Fruit fly (Drosophila melanogaster) whole organism, prepupa: ENCODE measurements around the gene CG11790.
A peak's percentile ranks its signal among the peaks of the same experiment; 100 is the strongest.

Source experiments
- CG11294 ChIP-seq: fragments of 200-800 bp; sonication (Bioruptor generic); IDR thresholded peaks from 2 replicates; pipeline ENCODE4 v1.3.6; 2022; ENCODE audit warnings: missing biosample characterization, missing genetic modification characterization
- CG11902 ChIP-seq: fragments of 200-800 bp; sonication (Bioruptor generic); optimal IDR thresholded peaks from 3 replicates; lab custom pipeline; 2016; ENCODE audit warnings: missing biosample characterization, missing genetic modification characterization
- CG1621 ChIP-seq: fragments of 200-800 bp; sonication (Bioruptor generic); optimal IDR thresholded peaks from 3 replicates; lab custom pipeline; 2018; ENCODE audit warnings: missing biosample characterization, mild to moderate bottlenecking, missing genetic modification characterization
- CG16779 ChIP-seq: fragments of 200-800 bp; sonication (Bioruptor generic); optimal IDR thresholded peaks from 3 replicates; lab custom pipeline; 2017; ENCODE audit warnings: missing biosample characterization, mild to moderate bottlenecking, missing genetic modification characterization
- CG3032 ChIP-seq: fragments of 200-800 bp; optimal IDR thresholded peaks from 2 replicates; lab custom pipeline; 2019; ENCODE audit warnings: missing biosample characterization, mild to moderate bottlenecking, missing genetic modification characterization, moderate library complexity
- CG4318 ChIP-seq: fragments of 200-800 bp; sonication (Bioruptor generic); optimal IDR thresholded peaks from 3 replicates; lab custom pipeline; 2017; ENCODE audit warnings: missing biosample characterization, mild to moderate bottlenecking, missing genetic modification characterization
- CG6163 ChIP-seq: fragments of 200-800 bp; sonication (Bioruptor generic); IDR thresholded peaks from 3 replicates; pipeline ENCODE4 v1.3.6; 2022; ENCODE audit warnings: missing biosample characterization, missing genetic modification characterization
- CG6276 ChIP-seq: fragments of 200-800 bp; sonication (Bioruptor generic); optimal IDR thresholded peaks from 2 replicates; lab custom pipeline; 2017; ENCODE audit warnings: missing biosample characterization, mild to moderate bottlenecking, missing genetic modification characterization
- CG6854 ChIP-seq: fragments of 200-800 bp; sonication (Bioruptor generic); optimal IDR thresholded peaks from 2 replicates; lab custom pipeline; 2017; ENCODE audit warnings: missing biosample characterization, mild to moderate bottlenecking, missing genetic modification characterization
- CG8319 ChIP-seq: fragments of 200-800 bp; sonication (Bioruptor generic); optimal IDR thresholded peaks from 3 replicates; lab custom pipeline; 2016; ENCODE audit warnings: missing biosample characterization, missing genetic modification characterization
- Eip78C ChIP-seq: fragments of 200-800 bp; sonication (Bioruptor generic); peaks from one replicate; lab custom pipeline; 2016; ENCODE audit warnings: missing biosample characterization, missing genetic modification characterization
- Eip93F ChIP-seq: fragments of 200-800 bp; sonication (Bioruptor generic); optimal IDR thresholded peaks from 2 replicates; lab custom pipeline; 2016; ENCODE audit warnings: missing biosample characterization, mild to moderate bottlenecking, missing genetic modification characterization
- Ets96B ChIP-seq: fragments of 200-800 bp; optimal IDR thresholded peaks from 2 replicates; lab custom pipeline; 2019; ENCODE audit warnings: missing biosample characterization, mild to moderate bottlenecking, missing genetic modification characterization, moderate library complexity
- Gug ChIP-seq: fragments of 200-800 bp; sonication (Bioruptor generic); IDR thresholded peaks from 2 replicates; pipeline ENCODE4 v1.3.6; 2022; ENCODE audit warnings: missing biosample characterization, missing genetic modification characterization
- Hr39 ChIP-seq: fragments of 200-800 bp; sonication (Bioruptor generic); optimal IDR thresholded peaks from 2 replicates; lab custom pipeline; 2016; ENCODE audit warnings: missing biosample characterization, missing genetic modification characterization
- OdsH ChIP-seq: fragments of 200-800 bp; sonication (Bioruptor generic); optimal IDR thresholded peaks from 3 replicates; lab custom pipeline; 2016; ENCODE audit warnings: missing biosample characterization, missing genetic modification characterization
- Sox14 ChIP-seq: fragments of 200-800 bp; sonication (Bioruptor generic); optimal IDR thresholded peaks from 3 replicates; lab custom pipeline; 2016; ENCODE audit warnings: missing biosample characterization, missing genetic modification characterization
- Sox15 ChIP-seq: fragments of 200-800 bp; sonication (Bioruptor generic); optimal IDR thresholded peaks from 3 replicates; lab custom pipeline; 2016; ENCODE audit warnings: missing biosample characterization, missing genetic modification characterization
- achi ChIP-seq: fragments of 200-800 bp; sonication (Bioruptor generic); optimal IDR thresholded peaks from 3 replicates; lab custom pipeline; 2016; ENCODE audit warnings: missing biosample characterization, missing genetic modification characterization
- cyc ChIP-seq: fragments of 200-800 bp; sonication (Bioruptor generic); optimal IDR thresholded peaks from 3 replicates; lab custom pipeline; 2016; ENCODE audit warnings: missing biosample characterization, missing genetic modification characterization
- dsx ChIP-seq: fragments of 200-800 bp; optimal IDR thresholded peaks from 3 replicates; lab custom pipeline; 2019; ENCODE audit warnings: missing biosample characterization, mild to moderate bottlenecking, missing genetic modification characterization, moderate library complexity; ENCODE audit not compliant: poor library complexity, severe bottlenecking
- fd59A ChIP-seq: fragments of 200-800 bp; sonication (Bioruptor generic); optimal IDR thresholded peaks from 2 replicates; lab custom pipeline; 2017; ENCODE audit warnings: missing biosample characterization, mild to moderate bottlenecking, missing genetic modification characterization, missing genetic modification reagents
- fd85E ChIP-seq: fragments of 200-800 bp; sonication (Bioruptor generic); optimal IDR thresholded peaks from 3 replicates; lab custom pipeline; 2016; ENCODE audit warnings: missing biosample characterization, missing genetic modification characterization
- fkh ChIP-seq: fragments of 200-800 bp; sonication (Bioruptor generic); optimal IDR thresholded peaks from 3 replicates; lab custom pipeline; 2017; ENCODE audit warnings: missing biosample characterization, mild to moderate bottlenecking, missing genetic modification characterization, moderate library complexity
- salr ChIP-seq, 2 experiments: fragments of 200-800 bp; sonication (Bioruptor generic); optimal IDR thresholded peaks; 3 replicates each; lab custom pipeline; 2016 to 2018; ENCODE audit warnings: missing biosample characterization in 2 of 2, missing genetic modification characterization in 2 of 2, mild to moderate bottlenecking in 1 of 2
- spab ChIP-seq: fragments of 200-800 bp; sonication (Bioruptor generic); optimal IDR thresholded peaks from 2 replicates; lab custom pipeline; 2017; ENCODE audit warnings: missing biosample characterization, mild to moderate bottlenecking, missing genetic modification characterization, missing genetic modification reagents
- ss ChIP-seq, 2 experiments: fragments of 200-800 bp; sonication (Bioruptor generic); optimal IDR thresholded peaks; 2 replicates in 1 of 2; 3 replicates in 1 of 2; lab custom pipeline; 2017 to 2018; ENCODE audit warnings: mild to moderate bottlenecking in 2 of 2, missing biosample characterization in 2 of 2, missing genetic modification characterization in 2 of 2, moderate library complexity in 1 of 2
- topi ChIP-seq: fragments of 200-800 bp; sonication (Bioruptor generic); optimal IDR thresholded peaks from 3 replicates; lab custom pipeline; 2016; ENCODE audit warnings: missing biosample characterization, missing genetic modification characterization

Gene CG11790

dm6 chr3R:25077280-25077820 is 29.8 kb downstream of the CG11790 start:
- TF ChIP-seq salr (GFP tag; optimal IDR thresholded peaks at IDR 0.05; lab: Kevin White, UChicago) = no peak
- TF ChIP-seq fkh = no peak
- TF ChIP-seq Eip78C (GFP tag; lab: Kevin White, UChicago) = no peak
- TF ChIP-seq CG6163 (GFP tag; lab: Robert Waterston, UW) = no peak

- TF ChIP-seq Eip78C (GFP tag; lab: Kevin White, UChicago) = no peak
- TF ChIP-seq fd85E (GFP tag; lab: Kevin White, UChicago) = no peak
- no peak for TF ChIP-seq CG16779
- TF ChIP-seq fd59A (GFP tag; lab: Kevin White, UChicago) = no peak
- TF ChIP-seq cyc = no peak
- TF ChIP-seq topi = no peak
- TF ChIP-seq fkh = no peak
- TF ChIP-seq CG11902 (GFP tag; lab: Kevin White, UChicago) = no peak
- TF ChIP-seq Eip93F (GFP tag; lab: Kevin White, UChicago) = no peak
- TF ChIP-seq CG3032 = no peak
- no peak for TF ChIP-seq spab (GFP tag; lab: Kevin White, UChicago)
- TF ChIP-seq OdsH (GFP tag; lab: Kevin White, UChicago) = no peak
- TF ChIP-seq achi (GFP tag; lab: Kevin White, UChicago) = no peak
- no peak for TF ChIP-seq CG4318
- TF ChIP-seq Hr39 (GFP tag; lab: Kevin White, UChicago) = no peak
- TF ChIP-seq Gug (GFP tag; lab: Robert Waterston, UW) = no peak
- TF ChIP-seq Sox15 (GFP tag; lab: Kevin White, UChicago) = no peak
- no peak for TF ChIP-seq dsx (GFP tag; lab: Kevin White, UChicago)
Observed at dm6 chr3R:25078665-25079064, 31.2 kb downstream of the CG11790 start.

dm6 chr3R:25080446-25080845 is 32.9 kb downstream of the CG11790 start:
- TF ChIP-seq ss (GFP tag; optimal IDR thresholded peaks at IDR 0.05; lab: Kevin White, UChicago) (no peak), CG8319 (no peak), Eip78C (GFP tag; lab: Kevin White, UChicago) (peak; percentile 52), fkh (peak; percentile 93), CG6276 (no peak), CG11294 (no peak)
- TF ChIP-seq, all 60 proteins: peak for 2

- TF ChIP-seq CG1621 (tag; lab: Kevin White, UChicago) (peak; percentile 3), Sox14 (GFP tag; lab: Kevin White, UChicago) (no peak), topi (no peak)
- TF ChIP-seq, all 60 proteins: peak for 1
Observed at dm6 chr3R:25082348-25082747, 34.8 kb downstream of the CG11790 start, which contains the start of gene fd96Ca. Gene fd96Ca, plus strand, starts transcription at chr3R:25082684.

dm6 chr3R:25094639-25095038 is 47.1 kb downstream of the CG11790 start, which contains the start of gene fd96Cb:
Gene fd96Cb, plus strand, starts transcription at chr3R:25095012.
- TF ChIP-seq CG8319 (no peak), ss (GFP tag; optimal IDR thresholded peaks at IDR 0.05; lab: Kevin White, UChicago) (peak in 1 of 2 experiments; percentile 32), CG1621 (tag; lab: Kevin White, UChicago) (peak; percentile 87)

- no peak for TF ChIP-seq Ets96B (tag; lab: Kevin White, UChicago)
- TF ChIP-seq Sox14 (GFP tag; lab: Kevin White, UChicago) = peak; percentile 79
- no peak for TF ChIP-seq CG6854 (GFP tag; lab: Kevin White, UChicago)
- TF ChIP-seq, all 60 proteins: peak for 1
Observed at dm6 chr3R:25097486-25097885, 50.0 kb downstream of the CG11790 start, which contains the start of the genes CG33095 and CG33096. Gene CG33095, plus strand, starts transcription at chr3R:25097672. Gene CG33096, plus strand, starts transcription at chr3R:25097672.
